Fruit fly (Drosophila melanogaster): ENCODE measurements around the gene CG17147.

The CG17147 gene

DNA sequence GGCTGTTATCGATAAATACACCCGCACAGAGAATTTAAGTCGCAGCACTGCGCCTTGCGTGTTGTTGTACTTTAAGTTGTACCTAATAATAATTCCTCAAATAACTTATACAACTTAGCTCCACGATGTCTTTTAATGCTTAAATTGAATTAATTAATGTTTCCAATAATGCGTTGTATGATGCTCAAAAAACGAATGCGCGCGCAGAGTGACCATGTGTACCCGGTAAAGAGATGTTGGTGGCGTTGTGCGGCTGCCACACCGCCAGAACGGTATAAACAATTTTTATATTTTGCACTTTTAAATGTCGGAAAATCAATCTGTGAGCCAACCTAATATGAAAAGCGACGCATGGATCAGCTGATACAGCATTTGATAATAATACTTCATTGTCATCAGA lies 2.4 kb downstream of the CG17147 start:
- peak; percentile 35 for TF ChIP-seq CG17801 (GFP tag; optimal IDR thresholded peaks at IDR 0.05; ENCODE audit: partially characterized antibody)

DNA sequence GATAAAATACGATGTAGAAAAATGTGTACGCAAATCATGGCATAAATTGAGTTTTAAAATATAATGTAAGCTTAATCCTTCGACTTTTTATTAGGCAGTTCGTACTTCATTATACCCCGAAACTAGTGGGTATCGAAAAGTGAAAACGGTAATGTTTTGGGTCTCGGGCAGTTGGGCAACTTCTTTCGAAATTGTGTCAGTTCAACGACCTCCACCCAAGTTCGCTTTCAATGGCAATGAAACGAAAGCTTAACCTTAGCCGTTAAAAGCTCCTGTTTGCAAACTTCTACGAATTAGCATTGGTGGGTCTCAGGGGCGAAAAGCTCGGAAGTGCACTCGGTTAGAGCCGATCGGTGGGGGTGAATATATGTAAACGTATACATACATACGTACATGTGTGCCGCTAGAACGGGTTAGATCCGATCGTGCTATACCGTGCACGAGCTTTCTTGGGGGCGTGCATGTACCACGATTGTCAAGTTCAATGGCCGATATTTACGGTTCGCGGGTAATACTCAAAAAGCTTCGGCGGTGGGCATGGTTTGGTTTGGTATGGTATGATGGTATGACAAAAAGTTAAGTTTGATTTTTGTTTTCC lies 6.5 kb downstream of the CG17147 start:
- no peak for TF ChIP-seq CG17801 (GFP tag; optimal IDR thresholded peaks at IDR 0.05; ENCODE audit: partially characterized antibody)

DNA sequence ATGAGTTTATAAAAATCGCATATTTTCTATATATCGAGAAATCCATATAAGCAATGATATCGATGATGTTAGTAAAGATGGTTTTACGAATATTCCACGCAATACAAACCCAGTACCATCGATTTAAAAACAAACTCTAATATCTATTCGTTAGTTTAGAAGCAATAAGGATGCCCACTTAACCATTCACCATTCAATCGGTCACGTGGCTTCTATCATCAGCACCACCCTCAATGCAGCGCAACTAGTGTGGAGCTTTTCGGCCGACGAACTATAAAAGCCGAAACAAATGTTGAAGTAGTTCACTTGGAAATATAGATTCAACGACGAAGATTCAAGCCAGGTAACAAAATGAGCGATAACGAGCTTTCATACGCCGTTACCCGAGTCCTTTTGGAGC lies 7.6 kb downstream of the CG17147 start, which contains the start of gene CG13813:
Gene CG13813, plus strand, starts transcription at position 301 of the 400 bp plus-strand sequence.
- TF ChIP-seq CG17801 (GFP tag; optimal IDR thresholded peaks at IDR 0.05; ENCODE audit: partially characterized antibody) = no peak

DNA sequence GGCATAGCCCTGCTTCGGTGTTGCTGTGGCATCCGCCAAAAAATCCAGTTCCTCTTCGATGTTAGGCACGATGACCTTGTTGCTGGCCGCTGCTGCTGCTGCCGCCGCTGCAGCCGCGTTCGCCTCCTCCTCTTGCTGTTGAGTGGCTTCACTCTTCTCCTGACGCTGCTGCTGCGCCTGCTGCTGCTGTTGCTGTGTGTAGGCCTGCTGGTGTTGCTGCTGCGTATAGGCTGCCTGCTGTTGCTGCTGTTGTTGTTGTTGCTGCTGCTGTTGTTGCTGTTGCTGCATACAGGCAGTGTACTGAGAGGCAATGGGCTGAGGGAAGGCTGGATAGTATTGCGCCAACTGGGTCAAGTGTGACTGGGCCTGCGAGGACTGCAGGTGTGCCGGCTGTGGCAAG lies 13.4 kb downstream of the CG17147 start:
- no peak for TF ChIP-seq CG17801 (GFP tag; optimal IDR thresholded peaks at IDR 0.05; ENCODE audit: partially characterized antibody)

DNA sequence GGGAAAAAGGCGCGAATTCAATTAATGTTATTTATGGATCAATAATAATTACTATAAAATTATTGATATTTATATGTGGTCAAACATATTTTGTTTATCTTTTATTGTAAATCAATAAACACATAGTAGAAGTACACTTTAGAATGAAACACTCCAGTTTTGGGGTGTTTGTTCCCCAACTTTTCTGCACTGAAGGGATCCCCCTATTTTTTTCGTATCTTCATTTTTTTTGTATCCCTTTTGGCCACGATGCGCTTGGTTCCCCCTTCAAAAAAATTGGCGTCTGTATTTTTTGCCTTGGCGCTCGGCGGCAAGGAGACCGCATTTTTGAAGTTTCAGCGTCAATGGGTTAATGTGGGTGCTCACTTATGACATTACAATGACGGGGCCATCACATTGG lies 17.0 kb downstream of the CG17147 start, which contains the start of gene Clc:
Gene Clc, plus strand, starts transcription at position 301 of the 400 bp plus-strand sequence.
- TF ChIP-seq CG17801 (GFP tag; optimal IDR thresholded peaks at IDR 0.05; ENCODE audit: partially characterized antibody) = no peak

DNA sequence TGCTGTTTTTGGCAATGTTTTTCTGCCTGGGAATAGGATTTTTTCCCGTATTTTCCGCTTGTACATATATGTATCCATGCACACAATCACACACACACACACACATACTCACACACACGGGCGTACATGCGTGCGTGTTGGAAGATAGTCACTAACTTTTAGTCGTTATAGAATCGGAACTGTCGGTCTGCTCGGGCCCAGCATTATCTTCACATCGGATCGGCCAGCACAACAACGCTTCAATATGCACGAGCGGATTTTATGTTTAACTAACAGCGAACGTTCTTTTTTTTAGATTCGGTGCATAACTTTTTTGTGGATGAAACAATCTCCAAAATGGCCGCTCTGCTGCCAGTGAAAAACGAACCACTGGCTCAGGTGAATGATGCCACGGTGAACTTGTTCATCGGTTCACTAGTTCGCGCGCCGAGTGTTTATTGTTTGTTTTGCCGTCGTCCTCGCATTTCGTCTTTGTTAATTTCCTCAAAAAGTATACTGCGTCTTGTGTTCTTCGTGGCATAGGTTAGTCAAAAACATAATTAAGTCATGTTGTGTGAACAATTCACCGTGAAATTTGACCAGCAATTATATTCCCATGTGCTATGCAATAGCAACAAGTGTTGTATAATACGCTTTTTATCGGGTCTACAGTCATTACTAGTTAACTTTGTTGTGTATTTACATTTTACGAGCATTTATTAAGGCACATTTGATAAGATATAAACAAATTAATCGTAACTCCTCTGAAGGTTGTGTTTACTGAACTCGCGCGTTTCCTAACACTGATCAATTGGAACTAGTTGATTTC lies 17.6 kb downstream of the CG17147 start, which contains the start of the genes CG6951 and CG17233:
Gene CG6951, plus strand, starts transcription at position 105 of the 808 bp plus-strand sequence.
Gene CG17233, minus strand, starts transcription at position 741 of the 808 bp plus-strand sequence.
- no peak for TF ChIP-seq CG17801 (GFP tag; optimal IDR thresholded peaks at IDR 0.05; ENCODE audit: partially characterized antibody)

DNA sequence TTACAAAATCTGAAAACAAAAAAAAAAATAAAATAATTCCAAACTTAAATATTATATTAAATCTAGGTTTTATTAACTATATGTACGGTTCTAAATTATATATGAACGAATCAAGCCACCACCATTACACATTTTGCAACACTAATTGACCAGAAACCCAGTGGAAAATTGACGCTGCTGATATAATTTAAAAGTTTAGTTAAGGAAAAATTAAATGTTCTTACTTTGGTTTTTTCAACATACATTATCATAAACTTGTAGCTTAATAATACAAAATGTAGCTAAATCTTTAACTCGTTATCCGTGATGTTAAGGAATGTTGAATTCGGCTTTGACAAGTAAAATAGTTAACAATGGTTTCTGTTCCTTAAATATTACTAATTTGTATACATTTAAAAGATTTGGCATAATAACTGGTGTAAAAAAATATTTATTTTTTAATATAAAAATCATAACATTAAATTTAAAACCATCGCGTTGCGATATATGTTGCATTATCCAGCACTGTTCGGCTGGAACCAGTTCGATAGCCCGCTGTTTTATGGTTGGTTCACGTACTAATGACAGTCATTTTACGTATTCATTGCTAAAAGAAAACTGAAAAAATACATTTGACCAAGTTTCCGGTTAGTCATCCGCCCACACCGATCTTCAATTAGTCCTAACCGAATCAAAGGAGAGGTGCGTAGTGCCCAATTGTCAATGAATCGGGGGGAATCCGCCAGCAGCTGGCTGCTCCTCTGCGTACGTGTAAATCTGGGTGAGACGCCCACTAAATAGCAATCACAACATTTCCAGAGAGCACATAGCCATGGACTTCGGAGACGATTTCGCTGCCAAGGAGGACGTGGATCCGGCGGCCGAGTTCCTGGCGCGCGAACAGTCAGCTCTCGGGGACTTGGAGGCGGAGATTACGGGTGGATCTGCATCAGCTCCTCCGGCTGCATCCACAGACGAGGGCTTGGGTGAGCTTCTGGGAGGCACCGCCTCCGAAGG lies 18.6 kb downstream of the CG17147 start:
- peak; percentile 43 for TF ChIP-seq CG17801 (GFP tag; optimal IDR thresholded peaks at IDR 0.05; ENCODE audit: partially characterized antibody)

DNA sequence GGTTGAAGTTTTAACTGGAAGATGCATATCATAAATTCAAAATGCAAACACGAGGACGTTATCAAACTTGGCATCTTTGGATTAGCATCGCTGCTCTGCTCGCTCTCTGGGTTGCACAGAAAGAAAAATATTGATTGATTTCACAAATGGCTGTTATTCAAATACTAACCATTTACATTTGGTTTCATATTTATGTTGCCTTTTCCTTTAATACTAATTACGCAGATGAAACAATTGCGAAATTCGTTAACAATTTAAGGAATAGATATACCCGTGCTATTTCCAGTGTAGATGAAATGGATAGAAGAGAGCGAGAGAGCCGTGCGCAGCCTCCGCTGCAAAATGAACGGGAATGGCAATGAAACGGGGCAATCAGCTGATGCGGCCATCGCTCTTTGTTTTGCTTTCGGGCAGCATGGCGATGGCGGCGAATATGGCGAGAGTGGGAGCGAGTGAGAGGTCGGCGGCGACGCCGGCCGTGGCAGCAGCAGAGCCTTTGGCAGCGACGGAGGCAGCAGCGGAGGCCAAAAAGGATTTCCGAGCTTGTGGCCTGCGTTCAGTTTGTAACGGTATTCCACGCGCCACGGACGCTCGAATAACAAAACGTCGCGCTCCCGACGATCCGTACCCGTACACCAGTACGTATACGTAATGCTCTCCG lies 23.9 kb downstream of the CG17147 start, which contains the start of gene rdgC:
Gene rdgC, plus strand, starts transcription at position 568 of the 661 bp plus-strand sequence.
- peak; percentile 31 for TF ChIP-seq CG17801 (GFP tag; optimal IDR thresholded peaks at IDR 0.05; ENCODE audit: partially characterized antibody)

DNA sequence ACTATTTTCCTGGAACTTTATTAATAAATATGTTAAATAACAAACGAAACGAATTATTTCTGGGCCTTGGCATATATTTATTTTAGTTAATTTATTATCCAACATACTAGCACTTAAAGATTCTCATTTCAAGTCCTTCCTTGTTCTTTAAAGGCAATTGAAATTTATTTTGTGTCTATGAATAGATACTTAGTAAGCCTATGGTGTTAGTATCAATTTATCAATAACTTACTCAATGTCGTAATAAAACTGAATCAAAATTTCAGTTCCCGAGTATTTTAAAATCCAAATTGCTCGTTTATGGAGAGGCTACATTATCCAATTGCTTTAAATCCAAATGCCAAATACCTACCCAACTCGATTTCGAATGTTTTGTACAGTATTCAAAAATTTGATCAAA lies 41.8 kb downstream of the CG17147 start, which contains the start of gene CG32228:
Gene CG32228, plus strand, starts transcription at position 301 of the 400 bp plus-strand sequence.
- no peak for TF ChIP-seq CG17801 (GFP tag; optimal IDR thresholded peaks at IDR 0.05; ENCODE audit: partially characterized antibody)

All from ovary, adult (tissue).